Fruit fly (Drosophila melanogaster) whole organism, wandering third instar larva: ENCODE measurements around the gene CG15306.

Experiments
- CG32264 ChIP-seq: fragments of 200-800 bp; sonication (Bioruptor generic); optimal IDR thresholded peaks from 2 replicates; lab custom pipeline; 2016; ENCODE audit warnings: missing biosample characterization, missing genetic modification characterization
- CG9705 ChIP-seq: fragments of 200-800 bp; sonication (Bioruptor generic); optimal IDR thresholded peaks from 2 replicates; lab custom pipeline; 2018; ENCODE audit warnings: missing biosample characterization, mild to moderate bottlenecking, missing genetic modification characterization
- Dfd ChIP-seq: fragments of >200 bp; optimal IDR thresholded peaks from 2 replicates; lab custom pipeline; 2017; ENCODE audit warnings: missing biosample characterization, missing genetic modification characterization
- GATAd ChIP-seq: sonication (Bioruptor generic); optimal IDR thresholded peaks from 2 replicates; lab custom pipeline; 2016; ENCODE audit warnings: missing biosample characterization, missing genetic modification characterization
- HLH106 ChIP-seq: fragments of 200-800 bp; optimal IDR thresholded peaks from 3 replicates; lab custom pipeline; 2019; ENCODE audit warnings: missing biosample characterization, mild to moderate bottlenecking, missing genetic modification characterization, moderate library complexity
- Hnf4 ChIP-seq: fragments of 200-800 bp; sonication (Bioruptor generic); optimal IDR thresholded peaks from 2 replicates; lab custom pipeline; 2016; ENCODE audit warnings: missing biosample characterization, mild to moderate bottlenecking, missing genetic modification characterization
- Hr78 ChIP-seq: fragments of >200 bp; optimal IDR thresholded peaks from 2 replicates; lab custom pipeline; 2017; ENCODE audit warnings: missing biosample characterization, missing genetic modification characterization
- Hr83 ChIP-seq: fragments of 200-300 bp; sonication (Bioruptor generic); optimal IDR thresholded peaks from 2 replicates; lab custom pipeline; 2016; ENCODE audit warnings: missing biosample characterization, mild to moderate bottlenecking, missing genetic modification characterization, moderate library complexity; ENCODE audit not compliant: poor library complexity, severe bottlenecking
- Jra ChIP-seq: sonication (Bioruptor generic); optimal IDR thresholded peaks from 2 replicates; lab custom pipeline; 2016; ENCODE audit warnings: missing biosample characterization, missing genetic modification characterization
- Mio ChIP-seq: sonication (Bioruptor generic); optimal IDR thresholded peaks from 2 replicates; lab custom pipeline; 2016; ENCODE audit warnings: missing biosample characterization, missing genetic modification characterization
- Myc ChIP-seq: fragments of >200 bp; optimal IDR thresholded peaks from 2 replicates; lab custom pipeline; 2017
- OdsH ChIP-seq: fragments of 200-800 bp; sonication (Bioruptor generic); optimal IDR thresholded peaks from 2 replicates; lab custom pipeline; 2016; ENCODE audit warnings: missing biosample characterization, mild to moderate bottlenecking, missing genetic modification characterization
- Rel ChIP-seq, 2 experiments: fragments of 200-800 bp; sonication (Bioruptor generic) in 1 of 2; optimal IDR thresholded peaks; 2 replicates in 1 of 2; 3 replicates in 1 of 2; lab custom pipeline; 2016 to 2019; ENCODE audit warnings: mild to moderate bottlenecking in 2 of 2, missing biosample characterization in 2 of 2, missing genetic modification characterization in 2 of 2, moderate library complexity in 1 of 2
- Sp1 ChIP-seq: fragments of 200-800 bp; sonication (Bioruptor generic); optimal IDR thresholded peaks from 3 replicates; lab custom pipeline; 2019; ENCODE audit warnings: missing biosample characterization, mild to moderate bottlenecking, missing genetic modification characterization, moderate library complexity
- br ChIP-seq: fragments of 200-800 bp; sonication (Bioruptor generic); optimal IDR thresholded peaks from 2 replicates; lab custom pipeline; 2016; ENCODE audit warnings: missing biosample characterization, missing genetic modification characterization
- dmrt93B ChIP-seq: fragments of 200-800 bp; sonication (Bioruptor generic); optimal IDR thresholded peaks from 2 replicates; lab custom pipeline; 2018; ENCODE audit warnings: missing biosample characterization, mild to moderate bottlenecking, missing genetic modification characterization
- dsf ChIP-seq: sonication (Bioruptor generic); optimal IDR thresholded peaks from 2 replicates; lab custom pipeline; 2016; ENCODE audit warnings: missing biosample characterization, missing genetic modification characterization, borderline replicate concordance
- ey ChIP-seq: fragments of 200-800 bp; sonication (Bioruptor generic); optimal IDR thresholded peaks from 2 replicates; lab custom pipeline; 2016; ENCODE audit warnings: missing biosample characterization, missing genetic modification characterization
- foxo ChIP-seq, 2 experiments: fragments of 200-800 bp; sonication (Bioruptor generic); optimal IDR thresholded peaks; 2 replicates in 1 of 2; 3 replicates in 1 of 2; lab custom pipeline; 2016 to 2017; ENCODE audit warnings: missing biosample characterization in 2 of 2, missing genetic modification characterization in 2 of 2
- fru ChIP-seq: fragments of 200-800 bp; sonication (Bioruptor generic); optimal IDR thresholded peaks from 3 replicates; lab custom pipeline; 2016; ENCODE audit warnings: missing biosample characterization, mild to moderate bottlenecking, missing genetic modification characterization
- h ChIP-seq: fragments of 200-800 bp; sonication (Bioruptor generic); optimal IDR thresholded peaks from 3 replicates; lab custom pipeline; 2016; ENCODE audit warnings: missing biosample characterization, mild to moderate bottlenecking, missing genetic modification characterization
- jim ChIP-seq: fragments of 175-275, 200-325 bp; sonication (Bioruptor generic); optimal IDR thresholded peaks from 2 replicates; lab custom pipeline; 2016; ENCODE audit warnings: missing biosample characterization, mild to moderate bottlenecking, missing genetic modification characterization
- lola ChIP-seq: fragments of >200 bp; optimal IDR thresholded peaks from 2 replicates; lab custom pipeline; 2017; ENCODE audit warnings: missing biosample characterization, missing genetic modification characterization
- psq ChIP-seq: fragments of 200-800 bp; sonication (Bioruptor generic); optimal IDR thresholded peaks from 3 replicates; lab custom pipeline; 2017; ENCODE audit warnings: missing biosample characterization, mild to moderate bottlenecking, missing genetic modification characterization, moderate library complexity
- rgr ChIP-seq: fragments of 200-800 bp; sonication (Bioruptor generic); optimal IDR thresholded peaks from 3 replicates; lab custom pipeline; 2016; ENCODE audit warnings: missing biosample characterization, mild to moderate bottlenecking, missing genetic modification characterization
- sage ChIP-seq: fragments of 200-800 bp; sonication (Bioruptor generic); optimal IDR thresholded peaks from 2 replicates; lab custom pipeline; 2016; ENCODE audit warnings: missing biosample characterization, mild to moderate bottlenecking, missing genetic modification characterization
- sv ChIP-seq: fragments of 200-800 bp; sonication (Bioruptor generic); optimal IDR thresholded peaks from 3 replicates; lab custom pipeline; 2016; ENCODE audit warnings: missing biosample characterization, missing genetic modification characterization
- tai ChIP-seq: sonication (Bioruptor generic); optimal IDR thresholded peaks from 2 replicates; lab custom pipeline; 2016; ENCODE audit warnings: missing biosample characterization, missing genetic modification characterization
- usp ChIP-seq: fragments of >200 bp; optimal IDR thresholded peaks from 2 replicates; lab custom pipeline; 2017; ENCODE audit warnings: missing biosample characterization, missing genetic modification characterization
- woc ChIP-seq: sonication (Bioruptor generic); optimal IDR thresholded peaks from 2 replicates; lab custom pipeline; 2016; ENCODE audit warnings: missing biosample characterization, mild to moderate bottlenecking, missing genetic modification characterization

Gene CG15306

dm6 chrX:10325567-10326345, 5.9 kb downstream of the CG15306 start, which contains the start of gene alpha-Man-Ia:
Gene alpha-Man-Ia, minus strand, starts transcription at chrX:10325958.
- TF ChIP-seq foxo (GFP tag; optimal IDR thresholded peaks at IDR 0.05; lab: Kevin White, UChicago) = peak in 1 of 2 experiments; percentile 34
- no peak for TF ChIP-seq Sp1 (GFP tag; lab: Kevin White, UChicago)
- peak; percentile 24 for TF ChIP-seq fru (GFP tag; lab: Kevin White, UChicago)
- no peak for TF ChIP-seq OdsH (GFP tag; lab: Kevin White, UChicago)
- peak; percentile 32 for TF ChIP-seq Hnf4 (GFP tag; lab: Kevin White, UChicago)
- TF ChIP-seq sage = no peak
- peak; percentile 13 for TF ChIP-seq ey
- TF ChIP-seq CG32264 = no peak
- peak; percentile 17 for TF ChIP-seq CG9705 (GFP tag; lab: Kevin White, UChicago)
- TF ChIP-seq Myc (lab: Kevin White, UChicago) = no peak
- peak; percentile 26 for TF ChIP-seq HLH106 (tag; lab: Kevin White, UChicago)
- TF ChIP-seq Hr78 (GFP tag; lab: Kevin White, UChicago) = no peak
- no peak for TF ChIP-seq dmrt93B (GFP tag; lab: Kevin White, UChicago)
- TF ChIP-seq psq (GFP tag; lab: Kevin White, UChicago) = peak; percentile 69
- TF ChIP-seq tai (GFP tag; lab: Kevin White, UChicago) = peak; percentile 69

DNA sequence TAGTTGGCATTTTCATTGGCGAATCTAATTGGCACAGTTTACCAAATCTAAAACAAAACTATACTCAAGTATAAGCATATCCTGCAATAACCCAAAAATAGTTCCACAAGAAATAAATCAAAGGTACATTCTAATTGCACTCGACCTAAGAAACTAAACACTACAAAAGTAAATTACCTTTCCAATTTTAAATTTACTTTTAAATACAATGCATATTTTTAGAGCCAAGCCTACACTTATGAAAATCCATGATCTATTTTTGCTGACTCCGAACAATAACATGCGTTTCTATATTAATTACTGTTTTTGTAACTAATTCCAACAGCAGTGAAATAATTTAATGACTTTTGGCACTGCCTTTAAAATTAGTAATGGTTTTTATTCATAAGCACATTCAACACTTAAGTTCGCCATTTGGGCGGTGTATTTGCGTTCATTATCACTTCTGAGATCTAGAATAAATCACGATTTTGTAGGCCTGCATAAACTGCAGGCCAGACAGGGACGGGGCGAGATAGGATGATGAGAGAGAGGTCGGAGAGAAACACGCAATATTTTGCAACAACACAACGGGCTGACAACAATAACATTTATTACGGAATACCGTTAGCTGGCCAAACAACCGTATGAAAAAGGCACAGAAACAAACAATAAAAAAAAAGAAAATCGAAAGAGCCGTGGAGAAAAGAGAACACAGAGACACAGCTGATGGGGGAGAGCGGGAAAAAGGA, 6.6 kb downstream of the CG15306 start:
- peak; percentile 54 for TF ChIP-seq fru (GFP tag; lab: Kevin White, UChicago)
- no peak for TF ChIP-seq jim (GFP tag; lab: Kevin White, UChicago)
- TF ChIP-seq HLH106 (tag; lab: Kevin White, UChicago) = peak; percentile 41
- peak; percentile 41 for TF ChIP-seq br (GFP tag; lab: Kevin White, UChicago)
- no peak for TF ChIP-seq usp (GFP tag; lab: Kevin White, UChicago)
- TF ChIP-seq dmrt93B (GFP tag; lab: Kevin White, UChicago) = peak; percentile 31
- TF ChIP-seq rgr (GFP tag; lab: Kevin White, UChicago) = peak; percentile 24
- TF ChIP-seq CG9705 (GFP tag; lab: Kevin White, UChicago) = no peak
- TF ChIP-seq tai (GFP tag; lab: Kevin White, UChicago) = peak; percentile 35
- no peak for TF ChIP-seq Hnf4 (GFP tag; lab: Kevin White, UChicago)
- no peak for TF ChIP-seq Hr83 (GFP tag; lab: Kevin White, UChicago)
- peak; percentile 44 for TF ChIP-seq ey
- peak; percentile 10 for TF ChIP-seq h
- TF ChIP-seq foxo (GFP tag; optimal IDR thresholded peaks at IDR 0.05; lab: Kevin White, UChicago) = peak in 1 of 2 experiments; percentile 57
- TF ChIP-seq OdsH (GFP tag; lab: Kevin White, UChicago) = peak; percentile 9
- TF ChIP-seq woc = peak; percentile 13
- TF ChIP-seq Jra (GFP tag; lab: Kevin White, UChicago) = peak; percentile 17

DNA sequence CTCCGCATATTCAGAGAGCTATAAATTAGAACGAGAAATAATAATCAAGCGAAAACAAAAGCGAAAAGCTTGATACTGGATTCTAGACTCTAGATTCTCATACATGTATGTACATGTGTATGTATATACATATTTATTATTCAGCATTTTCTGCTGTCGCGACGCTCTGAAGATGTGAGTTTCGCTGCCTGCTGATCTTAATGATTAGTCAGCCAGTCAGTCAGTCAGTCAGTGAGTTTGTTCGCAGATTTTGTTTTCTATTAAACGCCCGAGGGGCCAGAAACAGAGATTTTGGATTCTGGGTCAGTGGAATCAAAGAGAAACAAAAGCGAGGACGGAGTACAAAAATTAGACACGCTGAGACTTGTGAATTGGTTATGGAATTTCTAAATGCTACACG, 9.3 kb downstream of the CG15306 start:
- TF ChIP-seq lola = no peak

DNA sequence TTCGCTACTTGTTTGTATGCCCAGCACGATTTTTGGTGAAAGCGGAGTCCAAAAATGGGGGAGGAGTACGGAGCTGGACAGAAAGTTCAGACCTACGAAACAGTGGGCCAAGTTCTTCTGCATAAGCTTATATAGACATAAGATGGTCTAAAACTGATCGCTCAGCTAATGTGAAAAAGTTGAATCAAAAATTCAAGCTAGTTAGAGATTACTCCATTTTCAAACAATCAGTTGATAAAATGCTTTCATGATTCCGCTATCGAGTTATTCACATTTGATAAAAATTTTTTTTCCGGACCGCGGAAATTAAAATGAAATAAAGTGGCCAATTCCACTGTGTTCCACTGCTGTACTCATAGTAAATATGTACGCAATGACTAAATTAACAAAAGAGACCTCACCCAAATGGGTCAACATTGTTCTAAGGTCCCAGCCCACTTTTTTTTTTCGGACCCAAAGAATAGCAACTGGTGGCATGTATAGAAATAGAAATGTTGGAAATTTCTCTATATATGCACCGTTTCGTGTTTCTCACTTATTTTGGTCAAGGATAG, 11.1 kb downstream of the CG15306 start:
- TF ChIP-seq dmrt93B (GFP tag; lab: Kevin White, UChicago) = no peak
- no peak for TF ChIP-seq ey
- no peak for TF ChIP-seq CG32264
- no peak for TF ChIP-seq Sp1 (GFP tag; lab: Kevin White, UChicago)
- TF ChIP-seq rgr (GFP tag; lab: Kevin White, UChicago) = no peak
- TF ChIP-seq Myc (lab: Kevin White, UChicago) = no peak
- no peak for TF ChIP-seq dsf
- no peak for TF ChIP-seq Mio (GFP tag; lab: Kevin White, UChicago)
- no peak for TF ChIP-seq Dfd
- TF ChIP-seq sage = no peak
- no peak for TF ChIP-seq tai (GFP tag; lab: Kevin White, UChicago)
- no peak for TF ChIP-seq Rel (GFP tag; optimal IDR thresholded peaks at IDR 0.05; lab: Kevin White, UChicago)
- no peak for TF ChIP-seq Rel (tag; optimal IDR thresholded peaks at IDR 0.05; lab: Kevin White, UChicago)
- TF ChIP-seq Hr83 (GFP tag; lab: Kevin White, UChicago) = no peak
- TF ChIP-seq usp (GFP tag; lab: Kevin White, UChicago) = no peak
- TF ChIP-seq OdsH (GFP tag; lab: Kevin White, UChicago) = no peak
- TF ChIP-seq sv (GFP tag; lab: Kevin White, UChicago) = no peak
- no peak for TF ChIP-seq psq (GFP tag; lab: Kevin White, UChicago)
- TF ChIP-seq GATAd (GFP tag; lab: Kevin White, UChicago) = no peak
- TF ChIP-seq Hr78 (GFP tag; lab: Kevin White, UChicago) = no peak
- no peak for TF ChIP-seq woc
- TF ChIP-seq, all 38 proteins: peak for 0
